Worm (Caenorhabditis elegans): ENCODE data around the gene gcy-29.
A peak's percentile ranks its signal among the peaks of the same experiment; 100 is the strongest.

The gcy-29 gene

ce11 chrII:14496809-14497208 is 51.8 kb downstream of the gcy-29 start (continued):
- peak; percentile 86 for TF ChIP-seq nhr-71 (tag; optimal IDR thresholded peaks at IDR 0.05)
- peak; percentile 45 for TF ChIP-seq aha-1 (tag; optimal IDR thresholded peaks at IDR 0.05)
- TF ChIP-seq pqm-1 (tag; optimal IDR thresholded peaks at IDR 0.05) = peak; percentile 7
- TF ChIP-seq skn-1 (tag; optimal IDR thresholded peaks at IDR 0.05) = peak; percentile 97
- no peak for TF ChIP-seq lin-39 (tag; optimal IDR thresholded peaks at IDR 0.05)
- TF ChIP-seq nhr-11 (tag; optimal IDR thresholded peaks at IDR 0.05) = peak; percentile 30
- TF ChIP-seq ceh-8 (GFP tag; optimal IDR thresholded peaks at IDR 0.05) = peak; percentile 41

- peak; percentile 12 for TF ChIP-seq nhr-90 (tag; optimal IDR thresholded peaks at IDR 0.05; ENCODE audit: poor library complexity)
- no peak for TF ChIP-seq lir-3 (tag; optimal IDR thresholded peaks at IDR 0.05; ENCODE audit: poor library complexity)
- no peak for TF ChIP-seq ets-5 (GFP tag; IDR thresholded peaks at IDR 0.05)
- no peak for TF ChIP-seq ceh-90 (tag; optimal IDR thresholded peaks at IDR 0.05)
- no peak for TF ChIP-seq ztf-4 (tag; optimal IDR thresholded peaks at IDR 0.05)
- no peak for TF ChIP-seq aha-1 (tag; optimal IDR thresholded peaks at IDR 0.05)
- TF ChIP-seq mef-2 (tag; optimal IDR thresholded peaks at IDR 0.05) = no peak
- no peak for TF ChIP-seq unc-30 (tag; optimal IDR thresholded peaks at IDR 0.05)
- no peak for TF ChIP-seq F16B12.6 (tag; optimal IDR thresholded peaks at IDR 0.05)
- no peak for TF ChIP-seq fkh-8 (tag; optimal IDR thresholded peaks at IDR 0.05)
- no peak for TF ChIP-seq tbx-2 (tag; optimal IDR thresholded peaks at IDR 0.05)
- no peak for TF ChIP-seq nhr-237 (tag; optimal IDR thresholded peaks at IDR 0.05)
- TF ChIP-seq nhr-28 (tag; optimal IDR thresholded peaks at IDR 0.05) = no peak
- no peak for TF ChIP-seq snpc-4 (tag; optimal IDR thresholded peaks at IDR 0.05)
- TF ChIP-seq elt-3 (tag; optimal IDR thresholded peaks at IDR 0.05) = peak in 4 of 6 experiments; percentile 22 to 47 (median 31)
- no peak for TF ChIP-seq dpl-1 (GFP tag; optimal IDR thresholded peaks at IDR 0.05)
- no peak for TF ChIP-seq sox-4 (tag; optimal IDR thresholded peaks at IDR 0.05)
- no peak for TF ChIP-seq mep-1 (tag; optimal IDR thresholded peaks at IDR 0.05)
- TF ChIP-seq ceh-63 (GFP tag; optimal IDR thresholded peaks at IDR 0.05) = no peak
- no peak for TF ChIP-seq nhr-47 (tag; optimal IDR thresholded peaks at IDR 0.05)
- TF ChIP-seq hpl-2 (GFP tag; optimal IDR thresholded peaks at IDR 0.05) = no peak
- no peak for TF ChIP-seq nhr-85 (tag)
- TF ChIP-seq unc-130 (tag; optimal IDR thresholded peaks at IDR 0.05) = no peak
- peak; percentile 39 for TF ChIP-seq blmp-1 (tag; optimal IDR thresholded peaks at IDR 0.05)
- peak; percentile 44 for TF ChIP-seq skn-1 (tag; optimal IDR thresholded peaks at IDR 0.05)
- TF ChIP-seq ztf-11 (tag; optimal IDR thresholded peaks at IDR 0.05) = no peak
- TF ChIP-seq C34B4.2 (tag; optimal IDR thresholded peaks at IDR 0.05) = no peak
- peak; percentile 34 for TF ChIP-seq lin-14 (GFP tag; optimal IDR thresholded peaks at IDR 0.05)
- no peak for TF ChIP-seq efl-3 (GFP tag; optimal IDR thresholded peaks at IDR 0.05)
- no peak for TF ChIP-seq vab-15 (tag; optimal IDR thresholded peaks at IDR 0.05)
- TF ChIP-seq lsy-2 (tag; optimal IDR thresholded peaks at IDR 0.05) = no peak
- no peak for TF ChIP-seq elt-2 (tag; optimal IDR thresholded peaks at IDR 0.05)
- no peak for TF ChIP-seq efl-1 (optimal IDR thresholded peaks at IDR 0.05)
- TF ChIP-seq efl-1 (GFP tag; optimal IDR thresholded peaks at IDR 0.05 in 1 of 2) = peak in 1 of 2 experiments; percentile 27
- no peak for TF ChIP-seq fkh-10 (GFP tag; optimal IDR thresholded peaks at IDR 0.05)
- no peak for TF ChIP-seq nhr-71 (tag; optimal IDR thresholded peaks at IDR 0.05)
- TF ChIP-seq mdl-1 (tag; optimal IDR thresholded peaks at IDR 0.05) = no peak
- no peak for TF ChIP-seq zag-1 (tag; optimal IDR thresholded peaks at IDR 0.05)
- TF ChIP-seq ceh-8 (GFP tag; optimal IDR thresholded peaks at IDR 0.05) = no peak
- TF ChIP-seq nhr-77 (tag; optimal IDR thresholded peaks at IDR 0.05) = no peak
- no peak for TF ChIP-seq lin-35 (GFP tag; optimal IDR thresholded peaks at IDR 0.05)
- no peak for TF ChIP-seq sptf-1 (tag; optimal IDR thresholded peaks at IDR 0.05)
- no peak for TF ChIP-seq zip-4 (GFP tag; optimal IDR thresholded peaks at IDR 0.05)
- no peak for TF ChIP-seq sup-37 (GFP tag; optimal IDR thresholded peaks at IDR 0.05)
- no peak for TF ChIP-seq Y116A8C.19 (tag; optimal IDR thresholded peaks at IDR 0.05; ENCODE audit: borderline replicate concordance)
- no peak for TF ChIP-seq irx-1 (tag; optimal IDR thresholded peaks at IDR 0.05)
- peak; percentile 9 for TF ChIP-seq snu-23 (GFP tag; optimal IDR thresholded peaks at IDR 0.05)
- TF ChIP-seq nhr-20 (tag; optimal IDR thresholded peaks at IDR 0.05) = peak; percentile 45
- TF ChIP-seq C16A3.4 (tag; optimal IDR thresholded peaks at IDR 0.05) = no peak
These were observed 53.2 kb downstream of the gcy-29 start for ce11 chrII:14495341-14495740.
